Worm (Caenorhabditis elegans) whole organism, L2 larva: Measurements from ENCODE around the gene Y55F3BR.10.

Source experiments
- C34F6.9 ChIP-seq: fragments of 150-350 bp; optimal IDR thresholded peaks from 2 replicates; lab custom pipeline; 2014; ENCODE audit warnings: missing biosample characterization, missing genetic modification characterization
- R02D3.7 ChIP-seq: fragments of 150-350 bp; optimal IDR thresholded peaks from 2 replicates; lab custom pipeline; 2014; ENCODE audit warnings: missing biosample characterization, missing genetic modification characterization
- egl-27 ChIP-seq: sonication (generic microtip); optimal IDR thresholded peaks from 3 replicates; lab custom pipeline; 2017; ENCODE audit warnings: missing biosample characterization, missing genetic modification reagents, missing genetic modification characterization
- fos-1 ChIP-seq: fragments of 150-350 bp; optimal IDR thresholded peaks from 2 replicates; lab custom pipeline; 2014; ENCODE audit warnings: missing biosample characterization, missing genetic modification characterization
- nhr-10 ChIP-seq: sonication (generic microtip); optimal IDR thresholded peaks from 2 replicates; lab custom pipeline; 2017; ENCODE audit warnings: missing biosample characterization, missing genetic modification characterization
- unc-39 ChIP-seq: fragments of 150-350 bp; optimal IDR thresholded peaks from 2 replicates; lab custom pipeline; 2014; ENCODE audit warnings: missing biosample characterization, missing genetic modification characterization
- unc-62 ChIP-seq: fragments of 150-350 bp; optimal IDR thresholded peaks from 2 replicates; lab custom pipeline; 2014; ENCODE audit warnings: missing biosample characterization, missing genetic modification reagents, missing genetic modification characterization
- ztf-11 ChIP-seq: sonication (generic microtip); optimal IDR thresholded peaks from 2 replicates; lab custom pipeline; 2017; ENCODE audit warnings: missing biosample characterization, missing genetic modification characterization
- ztf-4 ChIP-seq: fragments of 150-350 bp; optimal IDR thresholded peaks from 2 replicates; lab custom pipeline; 2014; ENCODE audit warnings: missing biosample characterization, missing genetic modification characterization

DNA sequence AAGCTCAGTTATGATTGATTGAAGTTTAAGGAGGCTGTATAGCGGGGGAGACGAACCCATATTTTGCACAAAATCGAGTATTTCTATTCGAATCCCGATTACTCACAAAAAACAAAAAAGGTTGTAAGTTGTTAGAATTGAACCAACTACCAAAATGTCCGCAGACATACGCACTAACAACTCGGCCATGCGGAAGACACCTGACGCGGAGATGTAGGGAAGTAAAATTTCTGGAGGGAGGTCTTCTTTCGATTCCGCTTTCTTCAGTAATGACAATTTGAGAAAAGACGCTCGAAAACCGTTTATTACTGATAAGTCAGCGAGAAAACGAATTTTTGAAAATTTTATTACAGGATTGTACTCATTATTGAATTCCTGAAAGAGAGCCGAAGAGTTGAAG is 14.4 kb upstream of the Y55F3BR.10 start:
- TF ChIP-seq fos-1 (tag; lab: Kevin White, UChicago) (no peak), R02D3.7 (tag; lab: Kevin White, UChicago) (no peak), unc-62 (no peak), unc-39 (no peak), nhr-10 (tag; lab: Kevin White, UChicago) (no peak), ztf-11 (no peak), ztf-4 (no peak), egl-27 (no peak), C34F6.9 (no peak)
